Fruit fly (Drosophila melanogaster): ENCODE results near the gene CG9743.

Gene CG9743

dm6 chr3R:30208766-30209484, 6.1 kb upstream of the CG9743 start, which contains the start of gene RpS7 (continued):
- TF ChIP-seq otp (GFP tag; IDR thresholded peaks at IDR 0.05) (peak; percentile 83; the same call in 2 of the 3 replicates), MTF-1 (GFP tag; optimal IDR thresholded peaks at IDR 0.05; ENCODE audit: borderline replicate concordance) (peak; percentile 90), Blimp-1 (GFP tag; optimal IDR thresholded peaks at IDR 0.05) (peak; percentile 14), CrebB (tag; optimal IDR thresholded peaks at IDR 0.05) (peak; percentile 84), Gug (GFP tag; IDR thresholded peaks at IDR 0.05) (peak; percentile 72; the same call in 3 of the 4 replicates), NK7.1 (GFP tag; optimal IDR thresholded peaks at IDR 0.05) (peak; percentile 46), CG34422 (GFP tag; IDR thresholded peaks at IDR 0.05) (peak; percentile 68; the same call in 2 of the 3 replicates), stc (GFP tag; IDR thresholded peaks at IDR 0.05) (peak; percentile 76), CG17328 (GFP tag; IDR thresholded peaks at IDR 0.05) (peak; percentile 83), lola (GFP tag; optimal IDR thresholded peaks at IDR 0.05) (peak in 1 of 3 experiments; percentile 30), CG17829 (tag; optimal IDR thresholded peaks at IDR 0.05) (peak; percentile 78), Max (GFP tag; optimal IDR thresholded peaks at IDR 0.05) (peak; percentile 25), CG2202 (tag; optimal IDR thresholded peaks at IDR 0.05) (peak; percentile 76), CTCF (GFP tag; optimal IDR thresholded peaks at IDR 0.05) (peak; percentile 92), CG4617 (GFP tag; optimal IDR thresholded peaks at IDR 0.05; ENCODE audit: borderline replicate concordance) (peak; percentile 2), schlank (tag; optimal IDR thresholded peaks at IDR 0.05) (peak; percentile 78), h (optimal IDR thresholded peaks at IDR 0.05) (no peak), Deaf1 (tag; optimal IDR thresholded peaks at IDR 0.05) (peak; percentile 35), cas (GFP tag; IDR thresholded peaks at IDR 0.05) (no peak), Dad (GFP tag; optimal IDR thresholded peaks at IDR 0.05) (peak; percentile 26), Fer3 (tag; optimal IDR thresholded peaks at IDR 0.05) (peak; percentile 72), CG1603 (tag; optimal IDR thresholded peaks at IDR 0.05) (peak; percentile 73), CG6765 (GFP tag; optimal IDR thresholded peaks at IDR 0.05) (peak; percentile 93), CG9932 (GFP tag; IDR thresholded peaks at IDR 0.05) (peak; percentile 86), CG16863 (GFP tag; optimal IDR thresholded peaks at IDR 0.05) (no peak), ftz-f1 (GFP tag; optimal IDR thresholded peaks at IDR 0.05) (no peak), CG12391 (tag; optimal IDR thresholded peaks at IDR 0.05) (peak; percentile 72), pho (GFP tag; optimal IDR thresholded peaks at IDR 0.05) (peak; percentile 56), CG10267 (tag; optimal IDR thresholded peaks at IDR 0.05) (peak; percentile 64), Hsf (GFP tag; optimal IDR thresholded peaks at IDR 0.05) (peak; percentile 60), CG15269 (tag; optimal IDR thresholded peaks at IDR 0.05) (peak; percentile 75), tna (GFP tag; IDR thresholded peaks at IDR 0.05; ENCODE audit: partially characterized antibody) (peak; percentile 93), Sox102F (GFP tag; optimal IDR thresholded peaks at IDR 0.05) (peak; percentile 20), CG14667 (GFP tag; IDR thresholded peaks at IDR 0.05) (no peak), gcm (GFP tag; optimal IDR thresholded peaks at IDR 0.05) (peak; percentile 74), Trl (optimal IDR thresholded peaks at IDR 0.05) (no peak), Trl (GFP tag; optimal IDR thresholded peaks at IDR 0.05) (peak; percentile 24), chn (GFP tag; optimal IDR thresholded peaks at IDR 0.05) (peak; percentile 45), onecut (GFP tag; IDR thresholded peaks at IDR 0.05) (peak; percentile 80), CG10431 (GFP tag; optimal IDR thresholded peaks at IDR 0.05) (peak; percentile 77), CG1233 (GFP tag; optimal IDR thresholded peaks at IDR 0.05) (peak; percentile 80), CG4360 (GFP tag; IDR thresholded peaks at IDR 0.05) (peak; percentile 43; the same call in 1 of the 2 replicates), Drgx (GFP tag; IDR thresholded peaks at IDR 0.05) (peak; percentile 53), CG13296 (GFP tag; optimal IDR thresholded peaks at IDR 0.05) (peak; percentile 89), ci (GFP tag; IDR thresholded peaks at IDR 0.05) (peak; percentile 93), cato (GFP tag; optimal IDR thresholded peaks at IDR 0.05; ENCODE audit: borderline replicate concordance) (peak; percentile 20), Ets97D (GFP tag; optimal IDR thresholded peaks at IDR 0.05) (peak; percentile 98), CG8924 (tag; optimal IDR thresholded peaks at IDR 0.05) (peak; percentile 62), CG17186 (GFP tag; optimal IDR thresholded peaks at IDR 0.05) (peak; percentile 67), CG8765 (GFP tag; IDR thresholded peaks at IDR 0.05) (peak; percentile 50; the same call in 1 of the 2 replicates)

All from whole organism, embryonic.